Worm (Caenorhabditis elegans) whole organism, L4 larva: ENCODE measurements around the gene icd-1.

ENCODE experiments used
- D1046.2 ChIP-seq: fragments of 200-800 bp; sonication (Bioruptor generic); IDR thresholded peaks from 2 replicates; pipeline ENCODE4 v1.3.6; 2022; ENCODE audit warnings: missing genetic modification characterization, missing compliant biosample characterization
- F26F4.8 ChIP-seq: fragments of 200-800 bp; sonication (Bioruptor generic); conservative IDR thresholded peaks from 2 replicates; pipeline ENCODE4 v1.3.6; 2022; ENCODE audit warnings: missing genetic modification characterization, missing compliant biosample characterization
- F37D6.2 ChIP-seq: sonication (generic microtip); optimal IDR thresholded peaks from 2 replicates; lab custom pipeline; 2016; ENCODE audit warnings: mild to moderate bottlenecking, missing genetic modification characterization, missing compliant biosample characterization
- F44E2.7 ChIP-seq: fragments of 200-800 bp; sonication (Bioruptor generic); IDR thresholded peaks from 2 replicates; pipeline ENCODE4 v2.1.2; 2022; ENCODE audit warnings: missing genetic modification characterization, missing compliant biosample characterization
- Y48G9A.11 ChIP-seq: fragments of 200-800 bp; sonication (Bioruptor generic); IDR thresholded peaks from 2 replicates; pipeline ENCODE4 v1.3.6; 2022; ENCODE audit warnings: missing genetic modification reagents, missing genetic modification characterization, missing compliant biosample characterization
- Y5F2A.4 ChIP-seq: fragments of 200-800 bp; sonication (Bioruptor generic); optimal IDR thresholded peaks from 2 replicates; lab custom pipeline; 2018; ENCODE audit warnings: mild to moderate bottlenecking, missing genetic modification characterization, missing compliant biosample characterization
- ZK337.2 ChIP-seq: fragments of 200-800 bp; sonication (Bioruptor generic); IDR thresholded peaks from 2 replicates; pipeline ENCODE4 v1.3.6; 2022; ENCODE audit warnings: missing genetic modification reagents, missing genetic modification characterization, missing compliant biosample characterization
- ama-1 ChIP-seq: fragments of 150-350 bp; optimal IDR thresholded peaks from 2 replicates; lab custom pipeline; 2014; ENCODE audit warnings: inconsistent platforms, mixed read lengths
- arid-1 ChIP-seq: fragments of 200-800 bp; sonication (Bioruptor generic); conservative IDR thresholded peaks from 2 replicates; pipeline ENCODE4 v1.3.6; 2022; ENCODE audit warnings: missing genetic modification reagents, missing genetic modification characterization, missing compliant biosample characterization
- attf-4 ChIP-seq: sonication (generic microtip); optimal IDR thresholded peaks from 3 replicates; lab custom pipeline; 2017; ENCODE audit warnings: missing biosample characterization, missing genetic modification characterization
- ceh-28 ChIP-seq: fragments of 150-350 bp; optimal IDR thresholded peaks from 2 replicates; lab custom pipeline; 2014; ENCODE audit warnings: missing biosample characterization, missing genetic modification reagents, missing genetic modification characterization
- ces-1 ChIP-seq: fragments of 150-350 bp; sonication (generic microtip); optimal IDR thresholded peaks from 4 replicates; lab custom pipeline; 2014; ENCODE audit warnings: missing biosample characterization, missing genetic modification reagents, missing genetic modification characterization
- cey-2 ChIP-seq: sonication (generic microtip); optimal IDR thresholded peaks from 3 replicates; lab custom pipeline; 2017; ENCODE audit warnings: missing genetic modification characterization, mild to moderate bottlenecking, missing compliant biosample characterization, antibody characterized with exemption, borderline replicate concordance; ENCODE audit not compliant: insufficient read depth
- daf-16 ChIP-seq, 3 experiments: sonication (generic microtip); optimal IDR thresholded peaks; 2 replicates each; lab custom pipeline; 2016 to 2017; ENCODE audit warnings: missing genetic modification characterization in 3 of 3, missing genetic modification reagents in 3 of 3, mild to moderate bottlenecking in 2 of 3, missing compliant biosample characterization in 2 of 3, missing biosample characterization in 1 of 3, moderate library complexity in 1 of 3
- dmd-6 ChIP-seq: fragments of 200-800 bp; sonication (Bioruptor generic); IDR thresholded peaks from 2 replicates; pipeline ENCODE4 v1.3.6; 2022; ENCODE audit warnings: missing genetic modification reagents, missing genetic modification characterization, missing compliant biosample characterization
- dmd-8 ChIP-seq: fragments of 200-800 bp; sonication (Bioruptor generic); IDR thresholded peaks from 2 replicates; pipeline ENCODE4 v1.3.6; 2022; ENCODE audit warnings: missing genetic modification characterization, missing compliant biosample characterization
- dmd-9 ChIP-seq: fragments of 200-800 bp; sonication (Bioruptor generic); IDR thresholded peaks from 2 replicates; pipeline ENCODE4 v1.3.6; 2022; ENCODE audit warnings: missing genetic modification reagents, missing genetic modification characterization, missing compliant biosample characterization
- dve-1 ChIP-seq: sonication (generic microtip); optimal IDR thresholded peaks from 2 replicates; lab custom pipeline; 2017; ENCODE audit warnings: antibody characterized with exemption, mild to moderate bottlenecking, missing genetic modification characterization, missing compliant biosample characterization; ENCODE audit not compliant: insufficient read depth
- fos-1 ChIP-seq: fragments of 150-350 bp; optimal IDR thresholded peaks from 2 replicates; lab custom pipeline; 2014; ENCODE audit warnings: missing biosample characterization, missing genetic modification characterization
- hlh-11 ChIP-seq: fragments of 200-800 bp; sonication (Bioruptor generic); optimal IDR thresholded peaks from 2 replicates; lab custom pipeline; 2018; ENCODE audit warnings: mild to moderate bottlenecking, missing genetic modification characterization, missing compliant biosample characterization
- hlh-30 ChIP-seq: sonication (generic microtip); optimal IDR thresholded peaks from 2 replicates; lab custom pipeline; 2017; ENCODE audit warnings: antibody characterized with exemption, mild to moderate bottlenecking, missing genetic modification characterization, missing compliant biosample characterization; ENCODE audit not compliant: insufficient read depth
- lin-1 ChIP-seq: fragments of 200-800 bp; sonication (Bioruptor generic); IDR thresholded peaks from 2 replicates; pipeline ENCODE4 v1.3.6; 2022; ENCODE audit warnings: missing genetic modification reagents, missing genetic modification characterization, missing compliant biosample characterization
- lin-29 ChIP-seq: fragments of 200-800 bp; sonication (Bioruptor generic); IDR thresholded peaks from 2 replicates; pipeline ENCODE4 v1.3.6; 2022; ENCODE audit warnings: missing genetic modification reagents, missing genetic modification characterization, missing compliant biosample characterization
- madf-9 ChIP-seq: fragments of 200-800 bp; sonication (Bioruptor generic); conservative IDR thresholded peaks from 2 replicates; pipeline ENCODE4 v1.3.6; 2022; ENCODE audit warnings: missing genetic modification reagents, missing genetic modification characterization, missing compliant biosample characterization
- mdl-1 ChIP-seq, 2 experiments: fragments of 150-350 bp in 1 of 2; sonication (generic microtip) in 1 of 2; optimal IDR thresholded peaks; 2 replicates each; lab custom pipeline; 2014 to 2017; ENCODE audit warnings: missing biosample characterization in 2 of 2, missing genetic modification characterization in 2 of 2
- mep-1 ChIP-seq: fragments of 150-350 bp; sonication (generic microtip); optimal IDR thresholded peaks from 3 replicates; lab custom pipeline; 2014; ENCODE audit warnings: missing biosample characterization, missing genetic modification characterization
- mxl-3 ChIP-seq: fragments of 200-800 bp; sonication (Bioruptor generic); optimal IDR thresholded peaks from 2 replicates; lab custom pipeline; 2018; ENCODE audit warnings: mild to moderate bottlenecking, missing genetic modification characterization, missing compliant biosample characterization
- nhr-10 ChIP-seq: fragments of 150-350 bp; optimal IDR thresholded peaks from 2 replicates; lab custom pipeline; 2014; ENCODE audit warnings: missing biosample characterization, missing genetic modification characterization
- nhr-11 ChIP-seq: fragments of 150-350 bp; optimal IDR thresholded peaks from 2 replicates; lab custom pipeline; 2014; ENCODE audit warnings: missing biosample characterization, missing genetic modification characterization
- nhr-111 ChIP-seq: fragments of 200-800 bp; sonication (Bioruptor generic); optimal IDR thresholded peaks from 2 replicates; lab custom pipeline; 2018; ENCODE audit warnings: mild to moderate bottlenecking, missing genetic modification characterization, missing compliant biosample characterization
- nhr-237 ChIP-seq: sonication (generic microtip); optimal IDR thresholded peaks from 2 replicates; lab custom pipeline; 2017; ENCODE audit warnings: missing biosample characterization, missing genetic modification characterization
- nhr-25 ChIP-seq: sonication (generic microtip); optimal IDR thresholded peaks from 2 replicates; lab custom pipeline; 2017; ENCODE audit warnings: missing genetic modification characterization, mild to moderate bottlenecking, missing compliant biosample characterization, antibody characterized with exemption, moderate library complexity, borderline replicate concordance; ENCODE audit not compliant: insufficient read depth
- nhr-28 ChIP-seq: fragments of 150-350 bp; optimal IDR thresholded peaks from 2 replicates; lab custom pipeline; 2014; ENCODE audit warnings: missing biosample characterization, missing genetic modification characterization
- nhr-41 ChIP-seq: fragments of 200-800 bp; sonication (Bioruptor generic); IDR thresholded peaks from 2 replicates; pipeline ENCODE4 v1.3.6; 2022; ENCODE audit warnings: missing genetic modification reagents, missing genetic modification characterization, missing compliant biosample characterization
- nhr-48 ChIP-seq: sonication (generic microtip); optimal IDR thresholded peaks from 2 replicates; lab custom pipeline; 2016; ENCODE audit warnings: mild to moderate bottlenecking, missing genetic modification characterization, missing compliant biosample characterization
- pha-4 ChIP-seq, 2 experiments: fragments of 150-350 bp in 1 of 2; fragments of 200-800 bp in 1 of 2; sonication (Bioruptor generic) in 1 of 2; IDR thresholded peaks in 1 of 2; optimal IDR thresholded peaks in 1 of 2; 2 replicates each; pipeline versions ENCODE4 v1.3.6 to Lab custom; 2014 to 2022; ENCODE audit warnings: missing genetic modification characterization in 2 of 2, missing genetic modification reagents in 2 of 2, missing biosample characterization in 1 of 2, missing compliant biosample characterization in 1 of 2
- sdz-12 ChIP-seq: fragments of 200-800 bp; sonication (Bioruptor generic); optimal IDR thresholded peaks from 2 replicates; lab custom pipeline; 2018; ENCODE audit warnings: mild to moderate bottlenecking, missing genetic modification characterization, missing compliant biosample characterization
- skn-1 ChIP-seq: fragments of 150-350 bp; optimal IDR thresholded peaks from 2 replicates; lab custom pipeline; 2014; ENCODE audit warnings: missing biosample characterization, missing genetic modification characterization
- tra-1 ChIP-seq: fragments of 200-800 bp; sonication (Bioruptor generic); IDR thresholded peaks from 2 replicates; pipeline ENCODE4 v1.3.6; 2022; ENCODE audit warnings: missing genetic modification reagents, missing genetic modification characterization, missing compliant biosample characterization
- unc-130 ChIP-seq: sonication (generic microtip); optimal IDR thresholded peaks from 2 replicates; lab custom pipeline; 2016; ENCODE audit warnings: missing genetic modification reagents, missing genetic modification characterization, missing compliant biosample characterization
- unc-62 ChIP-seq, 3 experiments: fragments of 150-350 bp in 1 of 3; sonication (generic microtip); optimal IDR thresholded peaks in 2 of 3; peaks in 1 of 3; 1 replicate in 1 of 3; 2 replicates in 2 of 3; lab custom pipeline; 2014 to 2017; ENCODE audit warnings: missing biosample characterization in 3 of 3, missing genetic modification characterization in 3 of 3, missing genetic modification reagents in 3 of 3, missing genotype in 1 of 3
- vab-7 ChIP-seq: fragments of 200-800 bp; sonication (Bioruptor generic); IDR thresholded peaks from 2 replicates; pipeline ENCODE4 v1.3.6; 2022; ENCODE audit warnings: missing genetic modification reagents, missing genetic modification characterization, missing compliant biosample characterization
- zfp-3 ChIP-seq: fragments of 200-800 bp; sonication (Bioruptor generic); conservative IDR thresholded peaks from 2 replicates; pipeline ENCODE4 v1.3.6; 2022; ENCODE audit warnings: missing genetic modification reagents, missing genetic modification characterization, missing compliant biosample characterization
- zip-2 ChIP-seq: fragments of 150-350 bp; optimal IDR thresholded peaks from 2 replicates; lab custom pipeline; 2014; ENCODE audit warnings: missing biosample characterization, missing genetic modification characterization
- ztf-7 ChIP-seq: fragments of 150-350 bp; optimal IDR thresholded peaks from 2 replicates; lab custom pipeline; 2014; ENCODE audit warnings: missing biosample characterization, missing genetic modification characterization

Gene icd-1

ce11 chrII:6562203-6562867 is 26.1 kb downstream of the icd-1 start:
- TF ChIP-seq lin-29 (0 out of 2 replicates have a peak, but pooled peaks have one; percentile 37), ZK337.2 (GFP tag; lab: Robert Waterston, UW) (no peak), Y48G9A.11 (GFP tag; lab: Robert Waterston, UW) (no peak), mdl-1 (tag; optimal IDR thresholded peaks at IDR 0.05; lab: Kevin White, UChicago) (peak in 1 of 2 experiments; percentile 54), unc-62 (GFP tag; optimal IDR thresholded peaks at IDR 0.05 in 1 of 2; lab: Kevin White, UChicago) (peak in 1 of 2 experiments; percentile 92), unc-62 (tag; optimal IDR thresholded peaks at IDR 0.05; lab: Kevin White, UChicago) (no peak), daf-16 (GFP tag; optimal IDR thresholded peaks at IDR 0.05; lab: Kevin White, UChicago) (peak in 1 of 2 experiments; percentile 62), daf-16 (tag; optimal IDR thresholded peaks at IDR 0.05; lab: Kevin White, UChicago) (peak; percentile 12), F26F4.8 (GFP tag; lab: Robert Waterston, UW) (no peak), nhr-111 (GFP tag; lab: Kevin White, UChicago) (no peak), mep-1 (tag; lab: Kevin White, UChicago) (no peak), nhr-25 (tag; lab: Kevin White, UChicago) (peak; percentile 91), dve-1 (tag; lab: Kevin White, UChicago) (peak; percentile 27), nhr-48 (peak; percentile 69), cey-2 (tag; lab: Kevin White, UChicago) (peak; percentile 82), hlh-11 (tag; lab: Kevin White, UChicago) (peak; percentile 61), ama-1 (peak; percentile 10), dmd-6 (GFP tag; lab: Robert Waterston, UW) (no peak; the same call in 1 of the 2 replicates), fos-1 (tag; lab: Kevin White, UChicago) (no peak), mxl-3 (GFP tag; lab: Kevin White, UChicago) (peak; percentile 37), nhr-11 (tag; lab: Kevin White, UChicago) (no peak), nhr-28 (tag; lab: Kevin White, UChicago) (peak; percentile 70)

- no peak for TF ChIP-seq nhr-41 (GFP tag; lab: Robert Waterston, UW)
- TF ChIP-seq ztf-7 = no peak
- peak; percentile 91 for TF ChIP-seq hlh-30 (tag; lab: Kevin White, UChicago)
- TF ChIP-seq dmd-8 (GFP tag; lab: Robert Waterston, UW) = no peak
- TF ChIP-seq skn-1 = no peak
- no peak for TF ChIP-seq sdz-12 (GFP tag; lab: Kevin White, UChicago)
- TF ChIP-seq D1046.2 = no peak
- TF ChIP-seq nhr-48 = no peak
- 0 out of 2 replicates have a peak, but pooled peaks have one; percentile 54 for TF ChIP-seq tra-1 (GFP tag; lab: Robert Waterston, UW)
- TF ChIP-seq madf-9 (GFP tag; lab: Robert Waterston, UW) = no peak
- no peak for TF ChIP-seq nhr-10 (tag; lab: Kevin White, UChicago)
- TF ChIP-seq dmd-9 (GFP tag; lab: Robert Waterston, UW) = no peak
- TF ChIP-seq zfp-3 (GFP tag; lab: Robert Waterston, UW) = no peak
- peak; percentile 79 for TF ChIP-seq ama-1
- no peak for TF ChIP-seq F44E2.7 (GFP tag; lab: Robert Waterston, UW)
- no peak for TF ChIP-seq zip-2 (tag; lab: Kevin White, UChicago)
- no peak for TF ChIP-seq F37D6.2
- TF ChIP-seq vab-7 = no peak
- no peak for TF ChIP-seq lin-1 (GFP tag; lab: Robert Waterston, UW)
- TF ChIP-seq ces-1 = no peak
- TF ChIP-seq nhr-237 = no peak
- TF ChIP-seq ceh-28 (tag; lab: Kevin White, UChicago) = no peak
- TF ChIP-seq ZK337.2 (GFP tag; lab: Robert Waterston, UW) = 0 out of 2 replicates have a peak, but pooled peaks have one; percentile 3
- 0 out of 2 replicates have a peak, but pooled peaks have one; percentile 12 for TF ChIP-seq dmd-6 (GFP tag; lab: Robert Waterston, UW)
- TF ChIP-seq attf-4 (tag; lab: Kevin White, UChicago) = no peak
- no peak for TF ChIP-seq pha-4 (GFP tag; IDR thresholded peaks at IDR 0.05; lab: Robert Waterston, UW)
- TF ChIP-seq pha-4 (tag; optimal IDR thresholded peaks at IDR 0.05; lab: Kevin White, UChicago) = no peak
- no peak for TF ChIP-seq arid-1 (GFP tag; lab: Robert Waterston, UW)
- no peak for TF ChIP-seq Y5F2A.4 (GFP tag; lab: Kevin White, UChicago)
- TF ChIP-seq hlh-11 (tag; lab: Kevin White, UChicago) = peak; percentile 10
- no peak for TF ChIP-seq unc-130 (GFP tag; lab: Kevin White, UChicago)
- TF ChIP-seq nhr-111 (GFP tag; lab: Kevin White, UChicago) = no peak
- no peak for TF ChIP-seq cey-2 (tag; lab: Kevin White, UChicago)
Measured at ce11 chrII:6561300-6561699, 27.2 kb downstream of the icd-1 start, which contains the start of gene F18C5.10. Gene F18C5.10, minus strand, starts transcription at chrII:6561444.
